2 worm cellular contexts compared by ENCODE assay signal in the genomic region with DNA sequence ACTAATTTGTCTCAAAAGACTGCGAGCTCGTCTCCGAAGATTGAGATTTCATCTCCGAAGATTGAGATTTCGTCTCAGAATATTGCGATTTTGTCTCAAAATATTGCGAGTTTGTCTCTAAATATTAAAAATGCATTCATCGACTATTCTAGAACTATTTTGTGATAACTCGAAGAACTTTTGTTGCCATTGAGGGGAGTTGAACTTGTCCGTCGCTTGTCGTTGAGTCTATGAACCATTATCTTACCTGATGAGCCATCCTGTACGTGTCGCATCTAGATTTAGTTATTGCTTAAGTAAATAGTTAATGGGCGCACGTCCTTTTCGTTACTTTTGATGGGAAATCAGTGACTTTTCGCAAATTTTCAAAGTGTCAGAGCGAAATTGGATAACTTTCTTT.
TF ChIP-seq lines count a peak whose summit lies in the region.
"Not testable (repeated sequence)": the region's sequence is repeated elsewhere in the genome, so short reads cannot be mapped to it uniquely, and the experiment has no call there.

No protein-coding gene starts in this region.

TF ChIP-seq in whole organism, L4 larva, 104 proteins besides CTCF, POLR2A, EP300 and RAD21:
- TF ChIP-seq madf-5 (GFP tag; IDR thresholded peaks at IDR 0.05; lab: Robert Waterston, UW), result 0 out of 4 replicates have a peak, but pooled peaks of 1 of the 2 experiments have one; percentile 26
- TF ChIP-seq dmd-8 (GFP tag; IDR thresholded peaks at IDR 0.05; lab: Robert Waterston, UW), result 0 out of 2 replicates have a peak, but pooled peaks have one; percentile 63
- TF ChIP-seq lin-1 (GFP tag; IDR thresholded peaks at IDR 0.05; lab: Robert Waterston, UW), result 0 out of 2 replicates have a peak, but pooled peaks have one; percentile 23
- TF ChIP-seq lim-7 (GFP tag; IDR thresholded peaks at IDR 0.05; lab: Robert Waterston, UW), result 0 out of 2 replicates have a peak, but pooled peaks have one; percentile 58
- peak; percentile 65 for TF ChIP-seq lin-38 (GFP tag; IDR thresholded peaks at IDR 0.05; lab: Robert Waterston, UW)
- 0 out of 2 replicates have a peak, but pooled peaks have one; percentile 43 for TF ChIP-seq arid-1 (GFP tag; conservative IDR thresholded peaks at IDR 0.05; lab: Robert Waterston, UW)
- 0 out of 2 replicates have a peak, but pooled peaks have one; percentile 31 for TF ChIP-seq F26F4.8 (GFP tag; conservative IDR thresholded peaks at IDR 0.05; lab: Robert Waterston, UW)
- TF ChIP-seq D1046.2 (GFP tag; IDR thresholded peaks at IDR 0.05; lab: Robert Waterston, UW), result peak; percentile 67; the same call in 1 of the 2 replicates
- peak; percentile 65; the same call in 1 of the 2 replicates for TF ChIP-seq snpc-1.2 (GFP tag; IDR thresholded peaks at IDR 0.05; lab: Robert Waterston, UW)
- peak; percentile 49; the same call in 1 of the 2 replicates for TF ChIP-seq Y48G9A.11 (GFP tag; IDR thresholded peaks at IDR 0.05; lab: Robert Waterston, UW)
- 0 out of 2 replicates have a peak, but pooled peaks have one; percentile 15 for TF ChIP-seq egl-43 (GFP tag; IDR thresholded peaks at IDR 0.05; lab: Robert Waterston, UW)
TF ChIP-seq in whole organism, L4 larva: peak in this region for 11; not testable (repeated sequence) for 93.

TF ChIP-seq in whole organism, young adult, 124 proteins besides CTCF, POLR2A, EP300 and RAD21:
- not testable (repeated sequence) for TF ChIP-seq rpc-1 (optimal IDR thresholded peaks at IDR 0.05; lab: Kevin White, UChicago)
- TF ChIP-seq rpc-1 (tag; optimal IDR thresholded peaks at IDR 0.05; lab: Kevin White, UChicago) (peak; percentile 39), D2030.7 (GFP tag; IDR thresholded peaks at IDR 0.05; lab: Robert Waterston, UW) (peak; percentile 64), Y56A3A.18 (GFP tag; IDR thresholded peaks at IDR 0.05; lab: Robert Waterston, UW) (0 out of 2 replicates have a peak, but pooled peaks have one; percentile 60), ztf-25 (GFP tag; IDR thresholded peaks at IDR 0.05; lab: Robert Waterston, UW) (0 out of 2 replicates have a peak, but pooled peaks have one; percentile 59), ceh-58 (GFP tag; IDR thresholded peaks at IDR 0.05; lab: Robert Waterston, UW) (peak; percentile 47; the same call in 1 of the 2 replicates), attf-6 (GFP tag; IDR thresholded peaks at IDR 0.05; lab: Robert Waterston, UW) (peak; percentile 54; the same call in 1 of the 2 replicates), lin-26 (GFP tag; IDR thresholded peaks at IDR 0.05; lab: Robert Waterston, UW) (peak; percentile 84), tbp1 (GFP tag; optimal IDR thresholded peaks at IDR 0.05; lab: Kevin White, UChicago) (peak; percentile 44), madf-6 (GFP tag; IDR thresholded peaks at IDR 0.05; lab: Robert Waterston, UW) (peak; percentile 55; the same call in 1 of the 2 replicates), hsf-1 (GFP tag; IDR thresholded peaks at IDR 0.05; lab: Robert Waterston, UW) (peak; percentile 70; the same call in 1 of the 2 replicates), madf-3 (GFP tag; IDR thresholded peaks at IDR 0.05; lab: Robert Waterston, UW) (0 out of 2 replicates have a peak, but pooled peaks have one; percentile 43), hmg-1.2 (GFP tag; IDR thresholded peaks at IDR 0.05; lab: Robert Waterston, UW) (0 out of 2 replicates have a peak, but pooled peaks have one; percentile 23), ekl-4 (GFP tag; IDR thresholded peaks at IDR 0.05; lab: Robert Waterston, UW) (peak; percentile 61; the same call in 1 of the 2 replicates), rcor-1 (GFP tag; IDR thresholded peaks at IDR 0.05; lab: Robert Waterston, UW) (0 out of 2 replicates have a peak, but pooled peaks have one; percentile 44)
